Worm (Caenorhabditis elegans) whole organism, young adult: ENCODE data around the gene R10E4.9.

Experiments
- B0336.3 ChIP-seq: fragments of 200-800 bp; sonication (Bioruptor generic); IDR thresholded peaks from 2 replicates; pipeline ENCODE4 v1.3.6; 2022; ENCODE audit warnings: missing genetic modification characterization, missing compliant biosample characterization
- let-607 ChIP-seq, 2 experiments: fragments of 200-800 bp in 1 of 2; sonication (Bioruptor generic) in 1 of 2; sonication (generic microtip) in 1 of 2; optimal IDR thresholded peaks; 2 replicates each; lab custom pipeline; 2016 to 2018; ENCODE audit warnings: mild to moderate bottlenecking in 2 of 2, missing compliant biosample characterization in 2 of 2, missing genetic modification characterization in 2 of 2, moderate library complexity in 2 of 2, missing genotype in 1 of 2

- no peak for TF ChIP-seq let-607 (tag; optimal IDR thresholded peaks at IDR 0.05; lab: Kevin White, UChicago)
- TF ChIP-seq B0336.3 (GFP tag; lab: Robert Waterston, UW), result no peak
Observed at ce11 chrIII:4332543-4333042, 30.4 kb upstream of the R10E4.9 start, which contains the start of gene cdk-12.
